Fruit fly (Drosophila melanogaster) whole organism, embryonic: ENCODE results near the gene Hs2st.

Experiments
- CG10462 ChIP-seq: fragments of 200-800 bp; sonication (Bioruptor generic); optimal IDR thresholded peaks from 2 replicates; lab custom pipeline; 2016; ENCODE audit warnings: missing biosample characterization, missing genetic modification characterization
- CG12659 ChIP-seq: fragments of 200-800 bp; sonication (Bioruptor generic); optimal IDR thresholded peaks from 3 replicates; lab custom pipeline; 2017; ENCODE audit warnings: mild to moderate bottlenecking, missing biosample characterization, missing genetic modification reagents, missing genetic modification characterization
- CG12942 ChIP-seq: fragments of 200-800 bp; sonication (Bioruptor generic); optimal IDR thresholded peaks from 3 replicates; lab custom pipeline; 2016; ENCODE audit warnings: missing biosample characterization, missing genetic modification characterization
- CG13624 ChIP-seq: fragments of 200-800 bp; sonication (Bioruptor generic); optimal IDR thresholded peaks from 2 replicates; lab custom pipeline; 2016; ENCODE audit warnings: missing biosample characterization, missing genetic modification characterization
- CG14965 ChIP-seq: fragments of 200-800 bp; sonication (Bioruptor generic); optimal IDR thresholded peaks from 2 replicates; lab custom pipeline; 2016; ENCODE audit warnings: missing biosample characterization, missing genetic modification characterization, borderline replicate concordance
- CG1529 ChIP-seq: fragments of 200-800 bp; sonication (Bioruptor generic); optimal IDR thresholded peaks from 3 replicates; lab custom pipeline; 2018; ENCODE audit warnings: missing biosample characterization, missing genetic modification characterization
- CG15479 ChIP-seq: fragments of 200-800 bp; sonication (Bioruptor generic); optimal IDR thresholded peaks from 3 replicates; lab custom pipeline; 2019; ENCODE audit warnings: missing biosample characterization, mild to moderate bottlenecking, missing genetic modification characterization, moderate library complexity
- CG1647 ChIP-seq: fragments of 200-800 bp; sonication (Bioruptor generic); optimal IDR thresholded peaks from 3 replicates; lab custom pipeline; 2016; ENCODE audit warnings: missing biosample characterization, missing genetic modification characterization
- CG17802 ChIP-seq: fragments of 200-800 bp; sonication (Bioruptor generic); optimal IDR thresholded peaks from 2 replicates; lab custom pipeline; 2018; ENCODE audit warnings: missing biosample characterization, mild to moderate bottlenecking, missing genetic modification characterization, moderate library complexity
- CG18764 ChIP-seq: fragments of 200-800 bp; sonication (Bioruptor generic); optimal IDR thresholded peaks from 3 replicates; lab custom pipeline; 2016; ENCODE audit warnings: missing biosample characterization, missing genetic modification characterization
- CG2712 ChIP-seq: fragments of 200-800 bp; optimal IDR thresholded peaks from 3 replicates; lab custom pipeline; 2019; ENCODE audit warnings: missing biosample characterization, mild to moderate bottlenecking, missing genetic modification characterization, moderate library complexity
- CG2875 ChIP-seq: fragments of 200-800 bp; sonication (Bioruptor generic); optimal IDR thresholded peaks from 2 replicates; lab custom pipeline; 2017; ENCODE audit warnings: missing biosample characterization, mild to moderate bottlenecking, missing genetic modification characterization, missing genetic modification reagents
- CG3163 ChIP-seq: fragments of 200-800 bp; sonication (Bioruptor generic); optimal IDR thresholded peaks from 3 replicates; lab custom pipeline; 2016; ENCODE audit warnings: missing biosample characterization, missing genetic modification characterization
- CG32532 ChIP-seq: fragments of 200-800 bp; sonication (Bioruptor generic); IDR thresholded peaks from 2 replicates; pipeline ENCODE4 v1.3.6; 2022; ENCODE audit warnings: missing biosample characterization, missing genetic modification characterization
- CG42726 ChIP-seq: fragments of 200-800 bp; sonication (Bioruptor generic); IDR thresholded peaks from 2 replicates; pipeline ENCODE4 v1.3.6; 2022; ENCODE audit warnings: missing biosample characterization, missing genetic modification characterization; ENCODE audit not compliant: partially characterized antibody
- CG4282 ChIP-seq: fragments of 200-800 bp; sonication (Bioruptor generic); optimal IDR thresholded peaks from 2 replicates; lab custom pipeline; 2016; ENCODE audit warnings: missing biosample characterization, missing genetic modification characterization
- CG6765 ChIP-seq: fragments of 200-800 bp; sonication (Bioruptor generic); optimal IDR thresholded peaks from 3 replicates; lab custom pipeline; 2017; ENCODE audit warnings: missing biosample characterization, mild to moderate bottlenecking, missing genetic modification characterization
- D19A ChIP-seq: fragments of 200-800 bp; optimal IDR thresholded peaks from 3 replicates; lab custom pipeline; 2019; ENCODE audit warnings: missing biosample characterization, mild to moderate bottlenecking, missing genetic modification characterization, moderate library complexity
- Dad ChIP-seq: fragments of 200-800 bp; sonication (Bioruptor generic); optimal IDR thresholded peaks from 3 replicates; lab custom pipeline; 2016; ENCODE audit warnings: missing biosample characterization, missing genetic modification characterization
- Doc3 ChIP-seq: fragments of 200-800 bp; sonication (Bioruptor generic); IDR thresholded peaks from 3 replicates; pipeline ENCODE4 v1.3.6; 2022; ENCODE audit warnings: missing biosample characterization, missing genetic modification characterization; ENCODE audit not compliant: partially characterized antibody
- H15 ChIP-seq: fragments of 200-800 bp; sonication (Bioruptor generic); IDR thresholded peaks from 3 replicates; pipeline ENCODE4 v1.3.6; 2022; ENCODE audit warnings: missing biosample characterization, missing genetic modification characterization
- Mrtf ChIP-seq: fragments of 200-800 bp; sonication (Bioruptor generic); IDR thresholded peaks from 3 replicates; pipeline ENCODE4 v1.3.6; 2022; ENCODE audit warnings: missing biosample characterization, missing genetic modification characterization
- Nf-YB ChIP-seq: fragments of 200-800 bp; sonication (Bioruptor generic); optimal IDR thresholded peaks from 3 replicates; lab custom pipeline; 2019; ENCODE audit warnings: missing biosample characterization, mild to moderate bottlenecking, missing genetic modification characterization, moderate library complexity
- Oli ChIP-seq: fragments of 200-800 bp; sonication (Bioruptor generic); optimal IDR thresholded peaks from 2 replicates; lab custom pipeline; 2018; ENCODE audit warnings: missing biosample characterization, mild to moderate bottlenecking, missing genetic modification characterization, moderate library complexity
- Xrp1 ChIP-seq: fragments of 200-800 bp; sonication (Bioruptor generic); IDR thresholded peaks from 2 replicates; pipeline ENCODE4 v1.3.6; 2022; ENCODE audit warnings: missing biosample characterization, missing genetic modification characterization
- ac ChIP-seq: fragments of 200-800 bp; sonication (Bioruptor generic); optimal IDR thresholded peaks from 3 replicates; lab custom pipeline; 2017; ENCODE audit warnings: missing biosample characterization, mild to moderate bottlenecking, missing genetic modification characterization
- az2 ChIP-seq: fragments of 200-800 bp; sonication (Bioruptor generic); optimal IDR thresholded peaks from 3 replicates; lab custom pipeline; 2016; ENCODE audit warnings: missing biosample characterization, missing genetic modification characterization
- bowl ChIP-seq: fragments of 200-800 bp; sonication (Bioruptor generic); IDR thresholded peaks from 2 replicates; pipeline ENCODE4 v1.3.6; 2022; ENCODE audit warnings: missing biosample characterization, missing genetic modification characterization
- cas ChIP-seq: fragments of 200-800 bp; sonication (Bioruptor generic); IDR thresholded peaks from 2 replicates; pipeline ENCODE4 v1.3.6; 2022; ENCODE audit warnings: missing biosample characterization, missing genetic modification characterization
- dimm ChIP-seq: fragments of 200-800 bp; sonication (Bioruptor generic); IDR thresholded peaks from 2 replicates; pipeline ENCODE4 v1.3.6; 2022; ENCODE audit warnings: missing biosample characterization, missing genetic modification characterization
- ems ChIP-seq: fragments of 200-800 bp; sonication (Bioruptor generic); optimal IDR thresholded peaks from 3 replicates; lab custom pipeline; 2016; ENCODE audit warnings: missing biosample characterization, missing genetic modification characterization
- en ChIP-seq: fragments of 200-800 bp; sonication (Bioruptor generic); optimal IDR thresholded peaks from 2 replicates; lab custom pipeline; 2016; ENCODE audit warnings: missing biosample characterization, missing genetic modification characterization
- eve ChIP-seq, 2 experiments: fragments of >200 bp; optimal IDR thresholded peaks; 2 replicates each; lab custom pipeline; 2017; ENCODE audit warnings: missing biosample characterization in 2 of 2, missing genetic modification characterization in 2 of 2
- ewg ChIP-seq: fragments of 200-800 bp; sonication (Bioruptor generic); optimal IDR thresholded peaks from 3 replicates; lab custom pipeline; 2017; ENCODE audit warnings: mild to moderate bottlenecking, missing biosample characterization, missing genetic modification reagents, missing genetic modification characterization
- exex ChIP-seq: fragments of 200-800 bp; sonication (Bioruptor generic); optimal IDR thresholded peaks from 4 replicates; lab custom pipeline; 2018; ENCODE audit warnings: missing biosample characterization, mild to moderate bottlenecking, missing genetic modification characterization, moderate library complexity
- fd102C ChIP-seq: fragments of 200-800 bp; sonication (Bioruptor generic); optimal IDR thresholded peaks from 2 replicates; lab custom pipeline; 2018; ENCODE audit warnings: missing biosample characterization, mild to moderate bottlenecking, missing genetic modification characterization, moderate library complexity
- fru ChIP-seq: fragments of >200 bp; optimal IDR thresholded peaks from 2 replicates; lab custom pipeline; 2017
- fu2 ChIP-seq: fragments of 200-800 bp; sonication (Bioruptor generic); optimal IDR thresholded peaks from 2 replicates; lab custom pipeline; 2016; ENCODE audit warnings: missing biosample characterization, missing genetic modification characterization
- hb ChIP-seq: fragments of 200-800 bp; sonication (Bioruptor generic); IDR thresholded peaks from 3 replicates; pipeline ENCODE4 v1.3.6; 2022; ENCODE audit warnings: missing biosample characterization, missing genetic modification characterization; ENCODE audit not compliant: partially characterized antibody
- ken ChIP-seq: fragments of 200-800 bp; sonication (Bioruptor generic); IDR thresholded peaks from 3 replicates; pipeline ENCODE4 v1.3.6; 2022; ENCODE audit warnings: missing biosample characterization, missing genetic modification characterization
- lov ChIP-seq, 2 experiments: fragments of 200-800 bp in 1 of 2; fragments of >200 bp in 1 of 2; sonication (Bioruptor generic) in 1 of 2; IDR thresholded peaks in 1 of 2; optimal IDR thresholded peaks in 1 of 2; 2 replicates in 1 of 2; 3 replicates in 1 of 2; pipeline versions ENCODE4 v1.3.6 to Lab custom; 2017 to 2022; ENCODE audit warnings: missing biosample characterization in 1 of 2, missing genetic modification characterization in 1 of 2
- nerfin-2 ChIP-seq: fragments of 200-800 bp; sonication (Bioruptor generic); IDR thresholded peaks from 2 replicates; pipeline ENCODE4 v1.3.6; 2022; ENCODE audit warnings: missing biosample characterization, missing genetic modification characterization; ENCODE audit not compliant: partially characterized antibody
- odd ChIP-seq: fragments of 200-800 bp; sonication (Bioruptor generic); optimal IDR thresholded peaks from 2 replicates; lab custom pipeline; 2017; ENCODE audit warnings: missing biosample characterization, mild to moderate bottlenecking, missing genetic modification characterization
- org-1 ChIP-seq: fragments of 200-800 bp; sonication (Bioruptor generic); optimal IDR thresholded peaks from 2 replicates; lab custom pipeline; 2017; ENCODE audit warnings: missing biosample characterization, missing genetic modification characterization
- pzg ChIP-seq: fragments of 200-800 bp; sonication (Bioruptor generic); optimal IDR thresholded peaks from 3 replicates; lab custom pipeline; 2018; ENCODE audit warnings: missing biosample characterization, mild to moderate bottlenecking, missing genetic modification characterization, moderate library complexity
- sna ChIP-seq: fragments of 200-800 bp; sonication (Bioruptor generic); IDR thresholded peaks from 2 replicates; pipeline ENCODE4 v1.3.6; 2022; ENCODE audit warnings: missing biosample characterization, missing genetic modification characterization; ENCODE audit not compliant: partially characterized antibody
- sob ChIP-seq: fragments of 200-800 bp; sonication (Bioruptor generic); IDR thresholded peaks from 2 replicates; pipeline ENCODE4 v1.3.6; 2022; ENCODE audit warnings: missing biosample characterization, missing genetic modification characterization
- unpg ChIP-seq: fragments of 200-800 bp; sonication (Bioruptor generic); optimal IDR thresholded peaks from 3 replicates; lab custom pipeline; 2018; ENCODE audit warnings: missing biosample characterization, mild to moderate bottlenecking, missing genetic modification characterization, moderate library complexity

Hs2st gene

DNA sequence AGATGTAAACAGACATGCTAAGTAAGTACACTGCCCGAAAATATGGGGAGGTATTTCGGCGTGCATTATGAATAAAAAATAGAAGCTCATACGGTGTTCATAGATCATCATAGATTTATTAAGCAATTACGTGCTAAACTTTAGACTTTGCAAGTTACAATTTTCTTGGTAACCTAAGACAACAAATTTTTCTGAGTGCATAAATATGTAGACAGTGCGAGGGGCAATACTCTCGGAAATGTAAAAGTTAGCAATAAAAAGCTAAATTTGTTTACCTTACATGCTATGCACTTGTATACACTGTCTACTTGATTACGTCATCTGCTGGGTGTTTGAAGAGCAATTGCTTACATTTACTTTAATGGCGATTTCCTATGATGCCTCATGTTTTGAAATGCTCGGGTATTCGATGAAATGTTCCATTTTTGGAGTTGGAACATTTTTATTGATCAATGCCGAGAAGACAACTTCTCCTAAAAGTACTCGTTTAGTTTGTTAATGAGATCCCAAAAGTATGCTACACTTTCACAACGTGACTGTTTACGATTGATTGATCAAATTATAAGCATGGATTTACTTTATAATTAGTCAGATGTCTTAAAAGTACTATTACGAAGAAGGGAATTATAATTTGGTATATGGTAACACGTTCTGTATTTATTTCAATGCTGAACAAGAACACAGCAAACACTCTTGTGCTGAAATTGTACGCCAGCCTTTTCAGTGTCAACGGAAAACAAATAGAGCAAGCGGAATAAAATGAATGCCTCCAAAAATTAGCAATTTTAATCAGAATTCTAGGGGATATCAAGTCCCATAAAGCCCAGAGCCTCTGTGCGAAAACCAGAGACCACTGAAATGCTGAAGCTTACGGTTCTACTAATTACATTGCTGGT, 27.7 kb downstream of the Hs2st start, which contains the start of gene Lectin-galC1 (continued):
- TF ChIP-seq CG3163 (GFP tag; lab: Kevin White, UChicago) (peak; percentile 74), odd (peak; percentile 84), eve (GFP tag; optimal IDR thresholded peaks at IDR 0.05; lab: Kevin White, UChicago) (peak in 1 of 2 experiments; percentile 95), Doc3 (GFP tag; lab: Robert Waterston, UW) (no peak), CG15479 (GFP tag; lab: Kevin White, UChicago) (no peak), lov (optimal IDR thresholded peaks at IDR 0.05; lab: Kevin White, UChicago) (no peak), lov (GFP tag; IDR thresholded peaks at IDR 0.05; lab: Robert Waterston, UW) (peak; percentile 77; the same call in 2 of the 3 replicates), nerfin-2 (GFP tag; lab: Robert Waterston, UW) (no peak), Xrp1 (GFP tag; lab: Robert Waterston, UW) (peak; percentile 92), fu2 (GFP tag; lab: Kevin White, UChicago) (peak; percentile 79), az2 (GFP tag; lab: Kevin White, UChicago) (peak; percentile 91), ken (peak; percentile 87), fru (no peak), Mrtf (GFP tag; lab: Robert Waterston, UW) (peak; percentile 84), Oli (tag; lab: Kevin White, UChicago) (peak; percentile 91), sob (peak; percentile 79), CG18764 (GFP tag; lab: Kevin White, UChicago) (peak; percentile 78), Nf-YB (GFP tag; lab: Kevin White, UChicago) (peak; percentile 69), CG1529 (GFP tag; lab: Kevin White, UChicago) (peak; percentile 86), sna (GFP tag; lab: Robert Waterston, UW) (no peak), bowl (GFP tag; lab: Robert Waterston, UW) (peak; percentile 25; the same call in 1 of the 2 replicates), cas (GFP tag; lab: Robert Waterston, UW) (0 out of 2 replicates have a peak, but pooled peaks have one; percentile 16), ac (GFP tag; lab: Kevin White, UChicago) (peak; percentile 72), CG12942 (GFP tag; lab: Kevin White, UChicago) (peak; percentile 82), ewg (GFP tag; lab: Kevin White, UChicago) (peak; percentile 81), exex (tag; lab: Kevin White, UChicago) (peak; percentile 24), CG1647 (peak; percentile 87), pzg (GFP tag; lab: Kevin White, UChicago) (no peak), CG13624 (GFP tag; lab: Kevin White, UChicago) (peak; percentile 82), H15 (GFP tag; lab: Robert Waterston, UW) (peak; percentile 76), CG6765 (GFP tag; lab: Kevin White, UChicago) (no peak), CG12659 (GFP tag; lab: Kevin White, UChicago) (peak; percentile 77), org-1 (GFP tag; lab: Kevin White, UChicago) (peak; percentile 87), unpg (peak; percentile 93), CG2712 (tag; lab: Kevin White, UChicago) (peak; percentile 89), CG4282 (GFP tag; lab: Kevin White, UChicago) (peak; percentile 77), CG32532 (GFP tag; lab: Robert Waterston, UW) (peak; percentile 74), Dad (GFP tag; lab: Kevin White, UChicago) (peak; percentile 84), ems (GFP tag; lab: Kevin White, UChicago) (peak; percentile 89), D19A (tag; lab: Kevin White, UChicago) (peak; percentile 83), en (GFP tag; lab: Kevin White, UChicago) (peak; percentile 87), hb (no peak), CG2875 (GFP tag; lab: Kevin White, UChicago) (peak; percentile 86), CG17802 (tag; lab: Kevin White, UChicago) (peak; percentile 68), CG42726 (GFP tag; lab: Robert Waterston, UW) (no peak), CG14965 (peak; percentile 77), CG10462 (GFP tag; lab: Kevin White, UChicago) (peak; percentile 90), fd102C (peak; percentile 72), dimm (no peak)
